Fruit fly (Drosophila melanogaster): ENCODE measurements around the gene CG14868.

dm6 chr3R:15418824-15419530, 49.2 kb upstream of the CG14868 start:
- TF ChIP-seq CG15710 (tag; optimal IDR thresholded peaks at IDR 0.05) (peak; percentile 47), EcR (GFP tag; optimal IDR thresholded peaks at IDR 0.05) (no peak), CG17806 (tag; optimal IDR thresholded peaks at IDR 0.05) (peak; percentile 6), D1 (tag; optimal IDR thresholded peaks at IDR 0.05) (no peak), CG9948 (tag; optimal IDR thresholded peaks at IDR 0.05) (peak; percentile 36), CG4496 (GFP tag; IDR thresholded peaks at IDR 0.05) (no peak), CG34367 (tag; optimal IDR thresholded peaks at IDR 0.05) (no peak), Pif1A (GFP tag; optimal IDR thresholded peaks at IDR 0.05) (peak; percentile 9), CG32121 (GFP tag; IDR thresholded peaks at IDR 0.05) (no peak)
